1 fruit fly cellular context compared by ENCODE assay signal in genomic region chrX:1262536-1263263, dm6.
A peak's percentile ranks its signal among the peaks of the same experiment; 100 is the strongest.
TF ChIP-seq lines count a peak whose summit lies in the region.

No protein-coding gene starts in this region.

TF ChIP-seq in whole organism, embryonic, 481 proteins besides CTCF, POLR2A, EP300 and RAD21 (continued from another document):
- TF ChIP-seq B-H2 (GFP tag; optimal IDR thresholded peaks at IDR 0.05; lab: Kevin White, UChicago) = no peak
- TF ChIP-seq gro (GFP tag; optimal IDR thresholded peaks at IDR 0.05; lab: Kevin White, UChicago) = no peak
- no peak for TF ChIP-seq tup (GFP tag; optimal IDR thresholded peaks at IDR 0.05; lab: Kevin White, UChicago)
- TF ChIP-seq CG6854 (GFP tag; optimal IDR thresholded peaks at IDR 0.05; lab: Kevin White, UChicago) = no peak
- TF ChIP-seq gcm (GFP tag; optimal IDR thresholded peaks at IDR 0.05; lab: Kevin White, UChicago) = no peak
- TF ChIP-seq cwo (GFP tag; optimal IDR thresholded peaks at IDR 0.05; lab: Kevin White, UChicago) = peak; percentile 5
- no peak for TF ChIP-seq CG6765 (GFP tag; optimal IDR thresholded peaks at IDR 0.05; lab: Kevin White, UChicago)
- no peak for TF ChIP-seq cas (GFP tag; IDR thresholded peaks at IDR 0.05; lab: Robert Waterston, UW)
- TF ChIP-seq kni (GFP tag; optimal IDR thresholded peaks at IDR 0.05; lab: Kevin White, UChicago) = peak; percentile 72
- TF ChIP-seq CG9876 (GFP tag; optimal IDR thresholded peaks at IDR 0.05; lab: Kevin White, UChicago) = no peak
- no peak for TF ChIP-seq ken (GFP tag; IDR thresholded peaks at IDR 0.05; lab: Robert Waterston, UW)
- no peak for TF ChIP-seq BEAF-32 (GFP tag; optimal IDR thresholded peaks at IDR 0.05; lab: Kevin White, UChicago)
- no peak for TF ChIP-seq so (GFP tag; IDR thresholded peaks at IDR 0.05; lab: Robert Waterston, UW)
- no peak for TF ChIP-seq lov (optimal IDR thresholded peaks at IDR 0.05; lab: Kevin White, UChicago)
- TF ChIP-seq lov (GFP tag; IDR thresholded peaks at IDR 0.05; lab: Robert Waterston, UW) = no peak
- TF ChIP-seq pan (optimal IDR thresholded peaks at IDR 0.05; lab: Kevin White, UChicago) = no peak
- TF ChIP-seq pan (GFP tag; optimal IDR thresholded peaks at IDR 0.05 in 1 of 2, IDR thresholded peaks at IDR 0.05 in 1 of 2) = no peak
- TF ChIP-seq Elba2 (GFP tag; optimal IDR thresholded peaks at IDR 0.05; lab: Kevin White, UChicago) = no peak
- TF ChIP-seq CG6813 (GFP tag; optimal IDR thresholded peaks at IDR 0.05; lab: Kevin White, UChicago) = no peak
- no peak for TF ChIP-seq zf30C (GFP tag; optimal IDR thresholded peaks at IDR 0.05; lab: Kevin White, UChicago)
- TF ChIP-seq Nf-YB (GFP tag; optimal IDR thresholded peaks at IDR 0.05; lab: Kevin White, UChicago) = no peak
- peak; percentile 73; the same call in 1 of the 4 replicates for TF ChIP-seq chinmo (GFP tag; IDR thresholded peaks at IDR 0.05; lab: Robert Waterston, UW; ENCODE audit: partially characterized antibody)
- no peak for TF ChIP-seq p53 (GFP tag; optimal IDR thresholded peaks at IDR 0.05; lab: Kevin White, UChicago)
- no peak for TF ChIP-seq CG12104 (GFP tag; optimal IDR thresholded peaks at IDR 0.05; lab: Kevin White, UChicago)
- TF ChIP-seq gsb (GFP tag; IDR thresholded peaks at IDR 0.05; lab: Robert Waterston, UW) = no peak
- TF ChIP-seq hb (GFP tag; IDR thresholded peaks at IDR 0.05; lab: Robert Waterston, UW; ENCODE audit: partially characterized antibody) = no peak
- TF ChIP-seq lbe (GFP tag; optimal IDR thresholded peaks at IDR 0.05; lab: Kevin White, UChicago) = no peak
- no peak for TF ChIP-seq insv (GFP tag; optimal IDR thresholded peaks at IDR 0.05; lab: Kevin White, UChicago)
- no peak for TF ChIP-seq sima (GFP tag; optimal IDR thresholded peaks at IDR 0.05; lab: Kevin White, UChicago)
- no peak for TF ChIP-seq Mes4 (GFP tag; optimal IDR thresholded peaks at IDR 0.05; lab: Kevin White, UChicago)
- no peak for TF ChIP-seq Camta (GFP tag; optimal IDR thresholded peaks at IDR 0.05; lab: Kevin White, UChicago)
- TF ChIP-seq Hr78 (GFP tag; optimal IDR thresholded peaks at IDR 0.05; lab: Kevin White, UChicago) = no peak
- no peak for TF ChIP-seq H15 (GFP tag; IDR thresholded peaks at IDR 0.05; lab: Robert Waterston, UW)
- TF ChIP-seq Meics (GFP tag; optimal IDR thresholded peaks at IDR 0.05; lab: Kevin White, UChicago) = no peak
- TF ChIP-seq exex (tag; optimal IDR thresholded peaks at IDR 0.05; lab: Kevin White, UChicago) = peak; percentile 67
- TF ChIP-seq CG31441 (GFP tag; IDR thresholded peaks at IDR 0.05; lab: Robert Waterston, UW) = no peak
- TF ChIP-seq Eip74EF (GFP tag; optimal IDR thresholded peaks at IDR 0.05; lab: Kevin White, UChicago) = peak in 1 of 2 experiments; percentile 93
- peak; percentile 31 for TF ChIP-seq CG13894 (tag; optimal IDR thresholded peaks at IDR 0.05; lab: Kevin White, UChicago)
- no peak for TF ChIP-seq CG11093 (GFP tag; IDR thresholded peaks at IDR 0.05; lab: Robert Waterston, UW)
- peak; percentile 1 for TF ChIP-seq CG5180 (GFP tag; optimal IDR thresholded peaks at IDR 0.05; lab: Kevin White, UChicago)
- no peak for TF ChIP-seq CG2889 (GFP tag; IDR thresholded peaks at IDR 0.05; lab: Robert Waterston, UW)
- TF ChIP-seq jing (GFP tag; optimal IDR thresholded peaks at IDR 0.05; lab: Kevin White, UChicago) = no peak
- no peak for TF ChIP-seq esg (GFP tag; conservative IDR thresholded peaks at IDR 0.05; lab: Robert Waterston, UW)
